Worm (Caenorhabditis elegans): Measurements from ENCODE around the gene C39B10.7.

ce11 chrX:10453960-10454359, 22.7 kb upstream of the C39B10.7 start, which contains the start of gene lgc-41:
- TF ChIP-seq scrt-1 (GFP tag; IDR thresholded peaks at IDR 0.05) (no peak), ama-1 (optimal IDR thresholded peaks at IDR 0.05) (no peak), hmg-4 (GFP tag; optimal IDR thresholded peaks at IDR 0.05) (no peak), ceh-13 (GFP tag; optimal IDR thresholded peaks at IDR 0.05) (no peak)

Data from whole organism, early embryonic.